Fruit fly (Drosophila melanogaster): Measurements from ENCODE around the gene inaF-D.

Gene inaF-D

dm6 chrX:11694959-11695882 is 33.7 kb downstream of the inaF-D start, which contains the start of gene PhKgamma (continued):
- peak; percentile 29 for TF ChIP-seq CoRest (tag; optimal IDR thresholded peaks at IDR 0.05)
- no peak for TF ChIP-seq dan (GFP tag; IDR thresholded peaks at IDR 0.05)
- no peak for TF ChIP-seq Usf (GFP tag; optimal IDR thresholded peaks at IDR 0.05)
- TF ChIP-seq CG6175 (GFP tag; IDR thresholded peaks at IDR 0.05): no peak
- no peak for TF ChIP-seq ap (GFP tag; IDR thresholded peaks at IDR 0.05)
- TF ChIP-seq CG10565 (GFP tag; optimal IDR thresholded peaks at IDR 0.05): no peak
- peak; percentile 56 for TF ChIP-seq pho (GFP tag; optimal IDR thresholded peaks at IDR 0.05)
- TF ChIP-seq CG2199 (GFP tag; IDR thresholded peaks at IDR 0.05): no peak
- no peak for TF ChIP-seq trh (GFP tag; optimal IDR thresholded peaks at IDR 0.05)
- TF ChIP-seq nau (GFP tag; optimal IDR thresholded peaks at IDR 0.05): no peak
- TF ChIP-seq Oli (tag; optimal IDR thresholded peaks at IDR 0.05): no peak
- TF ChIP-seq CG32532 (GFP tag; IDR thresholded peaks at IDR 0.05): peak; percentile 41; the same call in 1 of the 2 replicates
- TF ChIP-seq CG6765 (GFP tag; optimal IDR thresholded peaks at IDR 0.05): no peak
- peak; percentile 86 for TF ChIP-seq Med (GFP tag)
- TF ChIP-seq CG12769 (tag; optimal IDR thresholded peaks at IDR 0.05): no peak
- no peak for TF ChIP-seq Atf3 (GFP tag; optimal IDR thresholded peaks at IDR 0.05)
- peak; percentile 64 for TF ChIP-seq CG10267 (tag; optimal IDR thresholded peaks at IDR 0.05)
- no peak for TF ChIP-seq wor (GFP tag; IDR thresholded peaks at IDR 0.05)
- no peak for TF ChIP-seq CG2202 (tag; optimal IDR thresholded peaks at IDR 0.05)
- TF ChIP-seq PHDP (tag; optimal IDR thresholded peaks at IDR 0.05): peak; percentile 11
- TF ChIP-seq CG6654 (GFP tag; optimal IDR thresholded peaks at IDR 0.05): no peak
- TF ChIP-seq ara (GFP tag; IDR thresholded peaks at IDR 0.05): no peak
- TF ChIP-seq jing (GFP tag; optimal IDR thresholded peaks at IDR 0.05): no peak
- TF ChIP-seq CG4328 (GFP tag; optimal IDR thresholded peaks at IDR 0.05): no peak
- no peak for TF ChIP-seq Hmr (GFP tag; optimal IDR thresholded peaks at IDR 0.05)
- peak; percentile 82 for TF ChIP-seq nom (GFP tag; optimal IDR thresholded peaks at IDR 0.05)
- no peak for TF ChIP-seq NC2α (GFP tag; optimal IDR thresholded peaks at IDR 0.05)
- peak; percentile 54 for TF ChIP-seq CG17829 (tag; optimal IDR thresholded peaks at IDR 0.05)
- TF ChIP-seq NfI (GFP tag; optimal IDR thresholded peaks at IDR 0.05): no peak
- no peak for TF ChIP-seq CG10274 (GFP tag; optimal IDR thresholded peaks at IDR 0.05)
- no peak for TF ChIP-seq CG9437 (GFP tag; optimal IDR thresholded peaks at IDR 0.05)
- peak; percentile 59 for TF ChIP-seq E2f2 (GFP tag; IDR thresholded peaks at IDR 0.05)
- TF ChIP-seq CG11695 (GFP tag; IDR thresholded peaks at IDR 0.05): no peak
- no peak for TF ChIP-seq eyg (GFP tag; optimal IDR thresholded peaks at IDR 0.05)
- TF ChIP-seq seq (GFP tag; IDR thresholded peaks at IDR 0.05): no peak
- no peak for TF ChIP-seq Aef1 (GFP tag; IDR thresholded peaks at IDR 0.05)
- peak; percentile 45 for TF ChIP-seq jumu (GFP tag; optimal IDR thresholded peaks at IDR 0.05)
- no peak for TF ChIP-seq CG1024 (GFP tag; IDR thresholded peaks at IDR 0.05)
- TF ChIP-seq CG11398 (GFP tag; optimal IDR thresholded peaks at IDR 0.05): no peak
- no peak for TF ChIP-seq CG10431 (GFP tag; optimal IDR thresholded peaks at IDR 0.05)
- peak; percentile 87 for TF ChIP-seq HLH4C (GFP tag; IDR thresholded peaks at IDR 0.05; ENCODE audit: partially characterized antibody)
- no peak for TF ChIP-seq B-H1 (GFP tag; IDR thresholded peaks at IDR 0.05)
- TF ChIP-seq zen (tag; optimal IDR thresholded peaks at IDR 0.05): peak; percentile 79
- TF ChIP-seq CG5245 (GFP tag; optimal IDR thresholded peaks at IDR 0.05): no peak
- TF ChIP-seq CG6683 (GFP tag; optimal IDR thresholded peaks at IDR 0.05): no peak
- 0 out of 3 replicates have a peak, but pooled peaks have one; percentile 15 for TF ChIP-seq zfh1 (GFP tag; IDR thresholded peaks at IDR 0.05)
- TF ChIP-seq CG12391 (tag; optimal IDR thresholded peaks at IDR 0.05): peak; percentile 46
- no peak for TF ChIP-seq CG16779 (GFP tag; IDR thresholded peaks at IDR 0.05)
- TF ChIP-seq CG13287 (GFP tag; IDR thresholded peaks at IDR 0.05; ENCODE audit: partially characterized antibody): peak; percentile 93

Data from whole organism, embryonic.